Worm (Caenorhabditis elegans): Measurements from ENCODE around the gene chin-1.

DNA sequence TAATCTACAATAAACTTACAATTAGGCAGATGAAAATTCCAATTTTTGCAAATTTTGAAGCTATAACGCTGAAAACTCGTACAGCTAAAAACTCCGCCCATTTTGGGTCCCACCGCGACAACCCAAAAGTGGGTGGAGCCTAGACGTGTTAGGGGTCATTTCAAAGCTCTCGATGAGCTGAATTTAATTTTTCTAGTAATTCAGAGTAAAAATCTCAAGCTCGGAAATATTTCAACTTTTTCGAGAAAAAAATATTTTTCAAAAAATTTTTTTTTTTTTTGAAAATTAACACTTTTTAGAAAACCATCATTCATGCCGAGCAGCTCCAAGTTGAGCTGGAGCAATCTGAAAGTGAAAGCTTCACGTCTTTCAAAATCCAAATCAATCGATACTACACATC, 35.7 kb downstream of the chin-1 start, which contains the start of gene R06B10.7:
- no peak for TF ChIP-seq flt-1 (GFP tag; IDR thresholded peaks at IDR 0.05)
- no peak for TF ChIP-seq cog-1 (tag; optimal IDR thresholded peaks at IDR 0.05)

Measured in whole organism, midembryonic.